Worm (Caenorhabditis elegans): Measurements from ENCODE around the gene cdc-25.4.

- TF ChIP-seq nhr-25 (tag; optimal IDR thresholded peaks at IDR 0.05) (no peak), ztf-11 (tag; optimal IDR thresholded peaks at IDR 0.05) (no peak), ZK546.5 (tag; optimal IDR thresholded peaks at IDR 0.05) (no peak), F13H6.1 (tag; optimal IDR thresholded peaks at IDR 0.05) (no peak), nhr-11 (tag; optimal IDR thresholded peaks at IDR 0.05) (no peak), ama-1 (optimal IDR thresholded peaks at IDR 0.05) (no peak), snpc-4 (tag; optimal IDR thresholded peaks at IDR 0.05) (no peak), skn-1 (tag; optimal IDR thresholded peaks at IDR 0.05) (peak; percentile 65), ztf-4 (tag; optimal IDR thresholded peaks at IDR 0.05) (no peak), nhr-12 (tag; optimal IDR thresholded peaks at IDR 0.05) (no peak), blmp-1 (tag; optimal IDR thresholded peaks at IDR 0.05; ENCODE audit: insufficient read depth) (no peak), elt-1 (tag; optimal IDR thresholded peaks at IDR 0.05) (no peak), ceh-82 (tag; optimal IDR thresholded peaks at IDR 0.05) (no peak), C34F6.9 (tag; optimal IDR thresholded peaks at IDR 0.05) (no peak)
These were observed 32.4 kb upstream of the cdc-25.4 start for ce11 chrII:10221627-10222026.

Data from whole organism, L2 larva.